Fruit fly (Drosophila melanogaster): ENCODE data around the gene CG13084.

DNA sequence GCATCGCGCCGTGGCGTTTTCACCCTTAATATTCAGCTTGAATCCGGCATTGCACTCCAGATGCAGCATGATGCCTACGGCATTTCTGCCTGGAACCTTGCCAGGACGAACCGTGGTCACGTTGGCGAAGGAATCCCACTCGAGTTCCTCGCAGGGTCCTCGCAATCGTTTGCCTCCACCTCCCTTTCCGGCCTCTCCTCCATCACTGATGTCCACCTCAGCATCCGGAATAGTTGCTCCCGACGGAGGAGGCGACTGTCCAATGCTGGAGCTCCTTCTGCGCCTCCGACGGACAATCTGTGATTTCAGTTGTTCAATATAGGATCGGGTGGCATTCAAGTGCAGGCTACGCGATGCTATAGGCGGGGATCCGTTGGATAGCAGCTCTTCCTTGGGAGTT, 27.5 kb downstream of the CG13084 start:
- TF ChIP-seq CG15710 (tag; optimal IDR thresholded peaks at IDR 0.05) (no peak), CG8159 (tag; optimal IDR thresholded peaks at IDR 0.05) (no peak)
